Fruit fly (Drosophila melanogaster) whole organism, embryonic: ENCODE data around the gene CG14062.

Experiments
- Ada2b ChIP-seq: fragments of 200-800 bp; sonication (Bioruptor generic); IDR thresholded peaks from 2 replicates; pipeline ENCODE4 v1.3.6; 2022; ENCODE audit warnings: missing biosample characterization, missing genetic modification characterization
- BEAF-32 ChIP-seq: fragments of 200-800 bp; sonication (Bioruptor generic); optimal IDR thresholded peaks from 3 replicates; lab custom pipeline; 2017; ENCODE audit warnings: missing biosample characterization, missing genetic modification characterization, mild to moderate bottlenecking, moderate library complexity, missing genetic modification reagents
- CG11093 ChIP-seq: fragments of 200-800 bp; sonication (Bioruptor generic); IDR thresholded peaks from 3 replicates; pipeline ENCODE4 v1.3.6; 2022; ENCODE audit warnings: missing biosample characterization, missing genetic modification characterization
- CG12391 ChIP-seq: fragments of 200-800 bp; sonication (Bioruptor generic); optimal IDR thresholded peaks from 3 replicates; lab custom pipeline; 2018; ENCODE audit warnings: missing biosample characterization, mild to moderate bottlenecking, missing genetic modification characterization, moderate library complexity
- CG15696 ChIP-seq: fragments of 200-800 bp; sonication (Bioruptor generic); optimal IDR thresholded peaks from 2 replicates; lab custom pipeline; 2019; ENCODE audit warnings: missing biosample characterization, mild to moderate bottlenecking, missing genetic modification characterization, moderate library complexity
- CG1792 ChIP-seq: fragments of 200-800 bp; sonication (Bioruptor generic); optimal IDR thresholded peaks from 2 replicates; lab custom pipeline; 2016; ENCODE audit warnings: missing biosample characterization, missing genetic modification characterization
- CG18476 ChIP-seq: fragments of 200-800 bp; sonication (Bioruptor generic); optimal IDR thresholded peaks from 2 replicates; lab custom pipeline; 2016; ENCODE audit warnings: missing biosample characterization, mild to moderate bottlenecking, missing genetic modification characterization
- CG2120 ChIP-seq: fragments of 200-800 bp; sonication (Bioruptor generic); optimal IDR thresholded peaks from 3 replicates; lab custom pipeline; 2016; ENCODE audit warnings: missing biosample characterization, missing genetic modification characterization
- CG2678 ChIP-seq: fragments of 200-800 bp; sonication (Bioruptor generic); optimal IDR thresholded peaks from 3 replicates; lab custom pipeline; 2019; ENCODE audit warnings: missing biosample characterization, mild to moderate bottlenecking, missing genetic modification characterization, moderate library complexity
- CG32532 ChIP-seq: fragments of 200-800 bp; sonication (Bioruptor generic); IDR thresholded peaks from 2 replicates; pipeline ENCODE4 v1.3.6; 2022; ENCODE audit warnings: missing biosample characterization, missing genetic modification characterization
- CG6272 ChIP-seq: fragments of 200-800 bp; sonication (Bioruptor generic); IDR thresholded peaks from 2 replicates; pipeline ENCODE4 v1.3.6; 2022; ENCODE audit warnings: missing biosample characterization, missing genetic modification characterization
- CG7372 ChIP-seq: fragments of 200-800 bp; sonication (Bioruptor generic); IDR thresholded peaks from 2 replicates; pipeline ENCODE4 v1.3.6; 2022; ENCODE audit warnings: missing biosample characterization, missing genetic modification characterization
- CG7987 ChIP-seq: fragments of 200-800 bp; sonication (Bioruptor generic); optimal IDR thresholded peaks from 2 replicates; lab custom pipeline; 2018; ENCODE audit warnings: missing biosample characterization, mild to moderate bottlenecking, missing genetic modification characterization, moderate library complexity
- D19B ChIP-seq: fragments of 200-800 bp; sonication (Bioruptor generic); optimal IDR thresholded peaks from 2 replicates; lab custom pipeline; 2017; ENCODE audit warnings: missing biosample characterization, mild to moderate bottlenecking, missing genetic modification characterization
- Elba2 ChIP-seq: fragments of 200-800 bp; sonication (Bioruptor generic); optimal IDR thresholded peaks from 3 replicates; lab custom pipeline; 2016; ENCODE audit warnings: missing biosample characterization, missing genetic modification characterization
- H15 ChIP-seq: fragments of 200-800 bp; sonication (Bioruptor generic); IDR thresholded peaks from 3 replicates; pipeline ENCODE4 v1.3.6; 2022; ENCODE audit warnings: missing biosample characterization, missing genetic modification characterization
- HHEX ChIP-seq: fragments of 200-800 bp; sonication (Bioruptor generic); optimal IDR thresholded peaks from 3 replicates; lab custom pipeline; 2017; ENCODE audit warnings: missing biosample characterization, mild to moderate bottlenecking, missing genetic modification characterization, missing genetic modification reagents
- HLH3B ChIP-seq: fragments of 200-800 bp; sonication (Bioruptor generic); IDR thresholded peaks from 2 replicates; pipeline ENCODE4 v1.3.6; 2022; ENCODE audit warnings: missing biosample characterization, missing genetic modification characterization
- HLH54F ChIP-seq: fragments of 200-800 bp; sonication (Bioruptor generic); optimal IDR thresholded peaks from 3 replicates; lab custom pipeline; 2016; ENCODE audit warnings: missing biosample characterization, missing genetic modification characterization
- Jarid2 ChIP-seq: fragments of 200-800 bp; sonication (Bioruptor generic); optimal IDR thresholded peaks from 3 replicates; lab custom pipeline; 2017; ENCODE audit warnings: mild to moderate bottlenecking, missing biosample characterization, missing genetic modification reagents, missing genetic modification characterization
- MESR4 ChIP-seq: fragments of 200-800 bp; sonication (Bioruptor generic); optimal IDR thresholded peaks from 2 replicates; lab custom pipeline; 2018; ENCODE audit warnings: missing biosample characterization, mild to moderate bottlenecking, missing genetic modification characterization, moderate library complexity
- Pdp1 ChIP-seq, 2 experiments: fragments of 200-800 bp; sonication (Bioruptor generic); optimal IDR thresholded peaks; 3 replicates each; lab custom pipeline; 2016; ENCODE audit warnings: missing biosample characterization in 2 of 2, missing genetic modification characterization in 2 of 2, mild to moderate bottlenecking in 1 of 2, moderate library complexity in 1 of 2
- Rfx ChIP-seq: fragments of 200-800 bp; sonication (Bioruptor generic); IDR thresholded peaks from 2 replicates; pipeline ENCODE4 v1.3.6; 2022; ENCODE audit warnings: missing biosample characterization, missing genetic modification characterization
- Sin3A ChIP-seq: fragments of >200 bp; optimal IDR thresholded peaks from 2 replicates; lab custom pipeline; 2018
- Sox100B ChIP-seq: fragments of 200-800 bp; sonication (Bioruptor generic); optimal IDR thresholded peaks from 3 replicates; lab custom pipeline; 2018; ENCODE audit warnings: missing biosample characterization, mild to moderate bottlenecking, missing genetic modification characterization
- Sox102F ChIP-seq: fragments of 200-800 bp; sonication (Bioruptor generic); optimal IDR thresholded peaks from 2 replicates; lab custom pipeline; 2018; ENCODE audit warnings: missing biosample characterization, mild to moderate bottlenecking, missing genetic modification characterization, moderate library complexity
- Trl ChIP-seq, 3 experiments: fragments of >200 bp in 2 of 3; fragments of 200-800 bp in 1 of 3; sonication (Bioruptor generic) in 1 of 3; optimal IDR thresholded peaks; 2 replicates in 1 of 3; 3 replicates in 2 of 3; lab custom pipeline; 2016 to 2017; ENCODE audit warnings: missing biosample characterization in 1 of 3, missing genetic modification characterization in 1 of 3
- Vsx1 ChIP-seq: fragments of 200-800 bp; sonication (Bioruptor generic); optimal IDR thresholded peaks from 2 replicates; lab custom pipeline; 2017; ENCODE audit warnings: missing biosample characterization, mild to moderate bottlenecking, missing genetic modification characterization, missing genetic modification reagents
- bbx ChIP-seq: fragments of 200-800 bp; sonication (Bioruptor generic); IDR thresholded peaks from 2 replicates; pipeline ENCODE4 v1.3.6; 2022; ENCODE audit warnings: missing biosample characterization, missing genetic modification characterization; ENCODE audit not compliant: partially characterized antibody
- bsh ChIP-seq, 2 experiments: fragments of 200-800 bp; sonication (Bioruptor generic); optimal IDR thresholded peaks; 2 replicates each; lab custom pipeline; 2017 to 2018; ENCODE audit warnings: mild to moderate bottlenecking in 2 of 2, missing biosample characterization in 2 of 2, missing genetic modification characterization in 2 of 2, moderate library complexity in 1 of 2
- chif ChIP-seq, 2 experiments: fragments of 200-800 bp; sonication (Bioruptor generic); optimal IDR thresholded peaks; 3 replicates each; lab custom pipeline; 2016; ENCODE audit warnings: missing biosample characterization in 2 of 2, missing genetic modification characterization in 2 of 2
- corto ChIP-seq: fragments of 200-800 bp; sonication (Bioruptor generic); optimal IDR thresholded peaks from 2 replicates; lab custom pipeline; 2016; ENCODE audit warnings: missing biosample characterization, mild to moderate bottlenecking, missing genetic modification characterization, moderate library complexity
- crp ChIP-seq, 2 experiments: fragments of 200-800 bp; sonication (Bioruptor generic); optimal IDR thresholded peaks; 2 replicates in 1 of 2; 3 replicates in 1 of 2; lab custom pipeline; 2017; ENCODE audit warnings: missing biosample characterization in 2 of 2, missing genetic modification characterization in 2 of 2, mild to moderate bottlenecking in 1 of 2, moderate library complexity in 1 of 2
- dan ChIP-seq: fragments of 200-800 bp; sonication (Bioruptor generic); IDR thresholded peaks from 2 replicates; pipeline ENCODE4 v1.3.6; 2022; ENCODE audit warnings: missing biosample characterization, missing genetic modification characterization
- danr ChIP-seq: fragments of 200-800 bp; sonication (Bioruptor generic); IDR thresholded peaks from 2 replicates; pipeline ENCODE4 v1.3.6; 2022; ENCODE audit warnings: missing biosample characterization, missing genetic modification characterization
- dimm ChIP-seq: fragments of 200-800 bp; sonication (Bioruptor generic); IDR thresholded peaks from 2 replicates; pipeline ENCODE4 v1.3.6; 2022; ENCODE audit warnings: missing biosample characterization, missing genetic modification characterization
- grau ChIP-seq: fragments of 200-800 bp; optimal IDR thresholded peaks from 3 replicates; lab custom pipeline; 2019; ENCODE audit warnings: missing biosample characterization, mild to moderate bottlenecking, missing genetic modification characterization, moderate library complexity
- kni ChIP-seq: fragments of 200-800 bp; sonication (Bioruptor generic); optimal IDR thresholded peaks from 3 replicates; lab custom pipeline; 2017; ENCODE audit warnings: mild to moderate bottlenecking, missing biosample characterization, missing genetic modification reagents, missing genetic modification characterization
- lab ChIP-seq: fragments of 200-800 bp; sonication (Bioruptor generic); optimal IDR thresholded peaks from 3 replicates; lab custom pipeline; 2017; ENCODE audit warnings: missing biosample characterization, missing genetic modification characterization, mild to moderate bottlenecking, moderate library complexity, missing genetic modification reagents
- pho ChIP-seq: fragments of 200-800 bp; sonication (Bioruptor generic); optimal IDR thresholded peaks from 2 replicates; lab custom pipeline; 2016; ENCODE audit warnings: missing biosample characterization, missing genetic modification characterization
- phol ChIP-seq: fragments of 200-800 bp; sonication (Bioruptor generic); optimal IDR thresholded peaks from 3 replicates; lab custom pipeline; 2018; ENCODE audit warnings: missing biosample characterization, mild to moderate bottlenecking, missing genetic modification characterization, moderate library complexity
- pzg ChIP-seq: fragments of 200-800 bp; sonication (Bioruptor generic); optimal IDR thresholded peaks from 3 replicates; lab custom pipeline; 2018; ENCODE audit warnings: missing biosample characterization, mild to moderate bottlenecking, missing genetic modification characterization, moderate library complexity
- stwl ChIP-seq: fragments of 200-800 bp; sonication (Bioruptor generic); optimal IDR thresholded peaks from 3 replicates; lab custom pipeline; 2018; ENCODE audit warnings: missing biosample characterization, mild to moderate bottlenecking, missing genetic modification characterization, moderate library complexity
- sug ChIP-seq: fragments of 200-800 bp; optimal IDR thresholded peaks from 2 replicates; lab custom pipeline; 2019; ENCODE audit warnings: missing biosample characterization, mild to moderate bottlenecking, missing genetic modification characterization, moderate library complexity
- twi ChIP-seq: fragments of 200-800 bp; optimal IDR thresholded peaks from 2 replicates; lab custom pipeline; 2019; ENCODE audit warnings: missing biosample characterization, mild to moderate bottlenecking, missing genetic modification characterization, moderate library complexity
- zen ChIP-seq: fragments of 200-800 bp; sonication (Bioruptor generic); optimal IDR thresholded peaks from 3 replicates; lab custom pipeline; 2018; ENCODE audit warnings: missing biosample characterization, mild to moderate bottlenecking, missing genetic modification characterization, moderate library complexity

The CG14062 gene

DNA sequence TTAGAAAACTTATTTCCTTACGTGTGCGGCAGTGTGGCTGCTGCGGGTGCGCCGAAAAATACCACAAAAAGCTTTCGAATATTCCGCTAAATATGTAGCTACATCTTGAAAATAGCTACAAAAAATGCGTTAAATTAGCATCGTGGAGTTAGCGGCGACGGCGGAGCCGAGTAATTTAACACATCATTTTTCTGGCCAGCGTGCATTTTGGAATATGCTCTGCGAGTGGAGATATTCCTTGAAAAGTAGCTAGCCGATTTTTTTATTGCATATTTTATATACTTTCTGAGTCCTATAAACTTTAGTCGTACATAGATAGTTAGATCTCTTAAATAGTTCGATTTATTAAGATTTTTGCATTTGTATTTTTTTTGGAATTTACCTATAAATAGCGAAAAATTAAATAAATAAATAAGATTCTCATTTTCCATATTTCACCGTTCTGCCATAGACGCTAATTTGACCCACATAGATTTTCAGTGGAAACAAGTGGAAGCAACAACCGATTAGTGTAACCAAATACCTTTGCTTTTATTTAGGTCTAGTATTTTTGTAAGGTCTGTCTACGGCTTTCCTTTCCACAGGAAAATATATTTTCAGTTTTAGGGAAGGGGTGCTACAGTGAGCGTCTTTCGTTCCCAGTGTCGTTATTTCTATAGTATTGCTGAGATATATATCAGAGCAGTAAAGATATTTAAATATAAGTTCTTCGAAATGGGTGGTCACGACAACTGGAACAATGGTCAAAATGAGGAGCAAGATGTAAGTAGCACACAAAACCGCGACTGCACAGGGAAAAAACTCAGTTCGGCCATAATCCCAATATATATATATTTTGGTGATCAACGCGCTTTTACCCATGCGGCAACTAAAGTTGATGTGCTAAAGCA is 43.2 kb downstream of the CG14062 start, which contains the start of the genes Noa36 and Hrb98DE (continued):
- peak; percentile 70 for TF ChIP-seq CG32532 (GFP tag; lab: Robert Waterston, UW)
- TF ChIP-seq twi, result no peak
- no peak for TF ChIP-seq Elba2 (GFP tag; lab: Kevin White, UChicago)
- peak; percentile 14; the same call in 1 of the 2 replicates for TF ChIP-seq bbx (GFP tag; lab: Robert Waterston, UW)
- peak; percentile 63 for TF ChIP-seq Jarid2 (GFP tag; lab: Kevin White, UChicago)
- no peak for TF ChIP-seq CG18476
- TF ChIP-seq CG2120, result peak; percentile 68
- peak; percentile 79 for TF ChIP-seq Rfx (GFP tag; lab: Robert Waterston, UW)
- no peak for TF ChIP-seq Sox102F
- TF ChIP-seq Vsx1 (GFP tag; lab: Kevin White, UChicago), result peak; percentile 16
- TF ChIP-seq HLH3B, result peak; percentile 5; the same call in 1 of the 2 replicates
- TF ChIP-seq phol (tag; lab: Kevin White, UChicago), result peak; percentile 60
- TF ChIP-seq danr, result peak; percentile 30; the same call in 1 of the 2 replicates
- TF ChIP-seq zen (tag; lab: Kevin White, UChicago), result no peak
- peak; percentile 26 to 41 for TF ChIP-seq Pdp1 (GFP tag; optimal IDR thresholded peaks at IDR 0.05; lab: Kevin White, UChicago)
- TF ChIP-seq CG7372 (GFP tag; lab: Robert Waterston, UW), result peak; percentile 28; the same call in 1 of the 2 replicates
- TF ChIP-seq grau (tag; lab: Kevin White, UChicago), result peak; percentile 38
- peak; percentile 48 for TF ChIP-seq HLH54F (GFP tag; lab: Kevin White, UChicago)
- peak; percentile 18 for TF ChIP-seq pzg (GFP tag; lab: Kevin White, UChicago)
- TF ChIP-seq Trl (optimal IDR thresholded peaks at IDR 0.05; lab: Kevin White, UChicago), result no peak
- TF ChIP-seq Trl (GFP tag; optimal IDR thresholded peaks at IDR 0.05; lab: Kevin White, UChicago), result peak; percentile 40
- TF ChIP-seq BEAF-32 (GFP tag; lab: Kevin White, UChicago), result peak; percentile 28
- TF ChIP-seq dimm (GFP tag; lab: Robert Waterston, UW), result no peak
- TF ChIP-seq CG1792, result peak; percentile 0
- TF ChIP-seq stwl (tag; lab: Kevin White, UChicago), result peak; percentile 33
- peak; percentile 40 for TF ChIP-seq Sox100B (GFP tag; lab: Kevin White, UChicago)
- peak; percentile 39 for TF ChIP-seq CG12391
- peak; percentile 43 for TF ChIP-seq CG2678
- TF ChIP-seq Ada2b (GFP tag; lab: Robert Waterston, UW), result 0 out of 2 replicates have a peak, but pooled peaks have one; percentile 16
- peak; percentile 15 for TF ChIP-seq D19B (GFP tag; lab: Kevin White, UChicago)
- no peak for TF ChIP-seq CG7987 (GFP tag; lab: Kevin White, UChicago)
- TF ChIP-seq bsh (GFP tag; optimal IDR thresholded peaks at IDR 0.05; lab: Kevin White, UChicago), result peak in 1 of 2 experiments; percentile 7
- peak; percentile 49 for TF ChIP-seq sug (tag; lab: Kevin White, UChicago)
- TF ChIP-seq kni (GFP tag; lab: Kevin White, UChicago), result no peak
- TF ChIP-seq HHEX (GFP tag; lab: Kevin White, UChicago), result no peak
- peak; percentile 42 for TF ChIP-seq lab (GFP tag; lab: Kevin White, UChicago)
- TF ChIP-seq pho (GFP tag; lab: Kevin White, UChicago), result peak; percentile 16
- 0 out of 2 replicates have a peak, but pooled peaks have one; percentile 8 for TF ChIP-seq CG6272 (GFP tag; lab: Robert Waterston, UW)
- peak; percentile 33 for TF ChIP-seq CG15696 (tag; lab: Kevin White, UChicago)
- peak; percentile 30; the same call in 1 of the 3 replicates for TF ChIP-seq H15 (GFP tag; lab: Robert Waterston, UW)
- TF ChIP-seq CG11093, result peak; percentile 50; the same call in 1 of the 3 replicates
- TF ChIP-seq crp (GFP tag; optimal IDR thresholded peaks at IDR 0.05; lab: Kevin White, UChicago), result no peak
- TF ChIP-seq dan, result no peak
- peak; percentile 46 for TF ChIP-seq Sin3A (lab: Kevin White, UChicago)
- peak; percentile 15 for TF ChIP-seq corto (GFP tag; lab: Kevin White, UChicago)
- peak; percentile 20 to 57 for TF ChIP-seq chif (GFP tag; optimal IDR thresholded peaks at IDR 0.05; lab: Kevin White, UChicago)
- TF ChIP-seq MESR4, result peak; percentile 26
